Worm (Caenorhabditis elegans) whole organism, late embryonic: ENCODE data around the gene gid-2.
A peak's percentile ranks its signal among the peaks of the same experiment; 100 is the strongest.

Source experiments
- F13H6.1 ChIP-seq: sonication (generic microtip); optimal IDR thresholded peaks from 2 replicates; lab custom pipeline; 2016; ENCODE audit warnings: missing genetic modification characterization, missing compliant biosample characterization
- Y22D7AL.16 ChIP-seq: sonication (generic microtip); optimal IDR thresholded peaks from 2 replicates; lab custom pipeline; 2016; ENCODE audit warnings: missing genetic modification characterization, missing compliant biosample characterization
- ceh-14 ChIP-seq: sonication (generic microtip); optimal IDR thresholded peaks from 2 replicates; lab custom pipeline; 2016; ENCODE audit warnings: missing genotype, missing genetic modification characterization, missing compliant biosample characterization
- ceh-18 ChIP-seq: sonication (generic microtip); optimal IDR thresholded peaks from 2 replicates; lab custom pipeline; 2016; ENCODE audit warnings: missing genetic modification characterization, missing compliant biosample characterization
- ceh-2 ChIP-seq: sonication (generic microtip); optimal IDR thresholded peaks from 2 replicates; lab custom pipeline; 2016; ENCODE audit warnings: missing genotype, missing genetic modification characterization, missing compliant biosample characterization
- ceh-30 ChIP-seq: fragments of 150-350 bp; optimal IDR thresholded peaks from 2 replicates; lab custom pipeline; 2014; ENCODE audit warnings: missing biosample characterization, missing genetic modification characterization
- ceh-31 ChIP-seq: sonication (generic microtip); optimal IDR thresholded peaks from 2 replicates; lab custom pipeline; 2016; ENCODE audit warnings: missing genetic modification characterization, missing compliant biosample characterization
- ceh-34 ChIP-seq: sonication (generic microtip); optimal IDR thresholded peaks from 2 replicates; lab custom pipeline; 2016; ENCODE audit warnings: mild to moderate bottlenecking, missing genetic modification characterization, missing compliant biosample characterization
- ceh-9 ChIP-seq: sonication (generic microtip); optimal IDR thresholded peaks from 2 replicates; lab custom pipeline; 2016; ENCODE audit warnings: mild to moderate bottlenecking, missing genetic modification characterization, inconsistent platforms, missing compliant biosample characterization
- che-1 ChIP-seq: sonication (generic microtip); optimal IDR thresholded peaks from 2 replicates; lab custom pipeline; 2016; ENCODE audit warnings: mild to moderate bottlenecking, missing genetic modification characterization, missing compliant biosample characterization
- dmd-4 ChIP-seq: sonication (generic microtip); optimal IDR thresholded peaks from 2 replicates; lab custom pipeline; 2016; ENCODE audit warnings: borderline replicate concordance, missing genetic modification characterization, missing compliant biosample characterization
- elt-2 ChIP-seq: sonication (generic microtip); optimal IDR thresholded peaks from 2 replicates; lab custom pipeline; 2016; ENCODE audit warnings: missing genetic modification reagents, missing genetic modification characterization, missing compliant biosample characterization
- ets-4 ChIP-seq: sonication (generic microtip); optimal IDR thresholded peaks from 2 replicates; lab custom pipeline; 2016; ENCODE audit warnings: missing genetic modification characterization, missing compliant biosample characterization
- eyg-1 ChIP-seq: sonication (generic microtip); optimal IDR thresholded peaks from 2 replicates; lab custom pipeline; 2016; ENCODE audit warnings: missing genotype, missing genetic modification characterization, missing compliant biosample characterization
- fkh-6 ChIP-seq: sonication (generic microtip); optimal IDR thresholded peaks from 2 replicates; lab custom pipeline; 2016; ENCODE audit warnings: missing genetic modification characterization, missing compliant biosample characterization
- gmeb-2 ChIP-seq: sonication (generic microtip); optimal IDR thresholded peaks from 2 replicates; lab custom pipeline; 2016; ENCODE audit warnings: missing genetic modification characterization, inconsistent platforms, missing compliant biosample characterization
- hlh-30 ChIP-seq: sonication (generic microtip); optimal IDR thresholded peaks from 2 replicates; lab custom pipeline; 2017; ENCODE audit warnings: antibody characterized with exemption, missing genetic modification characterization, missing compliant biosample characterization; ENCODE audit not compliant: insufficient read depth
- hlh-8 ChIP-seq: sonication (generic microtip); optimal IDR thresholded peaks from 2 replicates; lab custom pipeline; 2016; ENCODE audit warnings: missing genotype, missing genetic modification characterization, missing compliant biosample characterization
- lim-6 ChIP-seq: sonication (generic microtip); optimal IDR thresholded peaks from 2 replicates; lab custom pipeline; 2016; ENCODE audit warnings: missing genetic modification characterization, missing compliant biosample characterization
- lin-11 ChIP-seq: fragments of 200-800 bp; sonication (Bioruptor generic); optimal IDR thresholded peaks from 2 replicates; lab custom pipeline; 2018; ENCODE audit warnings: mild to moderate bottlenecking, missing genetic modification characterization, missing compliant biosample characterization
- madf-2 ChIP-seq: sonication (generic microtip); optimal IDR thresholded peaks from 2 replicates; lab custom pipeline; 2017; ENCODE audit warnings: missing genetic modification characterization, missing compliant biosample characterization
- nfya-1 ChIP-seq: sonication (generic microtip); optimal IDR thresholded peaks from 2 replicates; lab custom pipeline; 2017; ENCODE audit warnings: missing genetic modification characterization, mild to moderate bottlenecking, missing compliant biosample characterization, antibody characterized with exemption, moderate library complexity
- nhr-11 ChIP-seq: fragments of 150-350 bp; optimal IDR thresholded peaks from 2 replicates; lab custom pipeline; 2014; ENCODE audit warnings: missing biosample characterization, missing genetic modification characterization
- nhr-232 ChIP-seq: sonication (generic microtip); optimal IDR thresholded peaks from 2 replicates; lab custom pipeline; 2016; ENCODE audit warnings: missing genetic modification characterization, missing compliant biosample characterization
- odd-2 ChIP-seq: sonication (generic microtip); optimal IDR thresholded peaks from 2 replicates; lab custom pipeline; 2017; ENCODE audit warnings: antibody characterized with exemption, mild to moderate bottlenecking, missing genetic modification characterization, missing compliant biosample characterization
- pag-3 ChIP-seq: sonication (generic microtip); optimal IDR thresholded peaks from 2 replicates; lab custom pipeline; 2016; ENCODE audit warnings: missing compliant biosample characterization, missing genetic modification characterization, borderline replicate concordance
- pha-2 ChIP-seq: sonication (generic microtip); optimal IDR thresholded peaks from 2 replicates; lab custom pipeline; 2017; ENCODE audit warnings: mild to moderate bottlenecking, missing genetic modification characterization, missing compliant biosample characterization
- pha-4 ChIP-seq: fragments of 150-350 bp; optimal IDR thresholded peaks from 2 replicates; lab custom pipeline; 2018; ENCODE audit warnings: missing biosample characterization, missing genetic modification reagents, missing genetic modification characterization
- pqm-1 ChIP-seq: sonication (generic microtip); optimal IDR thresholded peaks from 2 replicates; lab custom pipeline; 2016; ENCODE audit warnings: missing genetic modification characterization, missing compliant biosample characterization
- pros-1 ChIP-seq: fragments of 150-350 bp; optimal IDR thresholded peaks from 2 replicates; lab custom pipeline; 2014; ENCODE audit warnings: missing biosample characterization, missing genetic modification reagents, missing genetic modification characterization
- ref-2 ChIP-seq: sonication (generic microtip); optimal IDR thresholded peaks from 2 replicates; lab custom pipeline; 2016; ENCODE audit warnings: missing genetic modification characterization, missing compliant biosample characterization
- rnt-1 ChIP-seq: sonication (generic microtip); optimal IDR thresholded peaks from 2 replicates; lab custom pipeline; 2016; ENCODE audit warnings: missing genetic modification characterization, missing compliant biosample characterization
- sdc-2 ChIP-seq: sonication (generic microtip); optimal IDR thresholded peaks from 2 replicates; lab custom pipeline; 2016; ENCODE audit warnings: missing genotype, missing genetic modification characterization, missing compliant biosample characterization
- sox-2 ChIP-seq: fragments of 200-800 bp; sonication (Bioruptor generic); IDR thresholded peaks from 2 replicates; pipeline ENCODE4 v1.3.6; 2022; ENCODE audit warnings: missing genetic modification reagents, missing genetic modification characterization, missing compliant biosample characterization
- syd-9 ChIP-seq: sonication (generic microtip); optimal IDR thresholded peaks from 2 replicates; lab custom pipeline; 2016; ENCODE audit warnings: mild to moderate bottlenecking, missing genetic modification characterization, moderate library complexity, missing compliant biosample characterization
- tbx-2 ChIP-seq: sonication (generic microtip); optimal IDR thresholded peaks from 2 replicates; lab custom pipeline; 2016; ENCODE audit warnings: missing genetic modification characterization, missing compliant biosample characterization
- tbx-7 ChIP-seq: sonication (generic microtip); optimal IDR thresholded peaks from 2 replicates; lab custom pipeline; 2016; ENCODE audit warnings: missing genotype, missing genetic modification characterization, missing compliant biosample characterization
- ttx-3 ChIP-seq: sonication (generic microtip); optimal IDR thresholded peaks from 2 replicates; lab custom pipeline; 2016; ENCODE audit warnings: missing genetic modification reagents, missing genetic modification characterization, missing compliant biosample characterization
- unc-3 ChIP-seq, 2 experiments: fragments of 200-800 bp in 1 of 2; sonication (Bioruptor generic) in 1 of 2; sonication (generic microtip) in 1 of 2; conservative IDR thresholded peaks in 1 of 2; optimal IDR thresholded peaks in 1 of 2; 2 replicates each; pipeline versions ENCODE4 v1.3.6 to Lab custom; 2016 to 2022; ENCODE audit warnings: missing compliant biosample characterization in 2 of 2, missing genetic modification characterization in 2 of 2, missing genetic modification reagents in 1 of 2
- unc-55 ChIP-seq: sonication (generic microtip); optimal IDR thresholded peaks from 2 replicates; lab custom pipeline; 2017; ENCODE audit warnings: missing biosample characterization, missing genetic modification reagents, missing genetic modification characterization
- ztf-16 ChIP-seq: sonication (generic microtip); optimal IDR thresholded peaks from 2 replicates; lab custom pipeline; 2017; ENCODE audit warnings: missing genetic modification characterization, missing compliant biosample characterization

gid-2 gene

ce11 chrX:2439309-2439708, 552 bp upstream of the gid-2 start (continued):
- TF ChIP-seq nhr-11 (no peak), ceh-31 (tag; lab: Kevin White, UChicago) (peak; percentile 3), eyg-1 (tag; lab: Kevin White, UChicago) (no peak), ceh-2 (tag; lab: Kevin White, UChicago) (no peak), elt-2 (tag; lab: Kevin White, UChicago) (no peak)

- TF ChIP-seq lim-6 (tag; lab: Kevin White, UChicago) (no peak), gmeb-2 (no peak), ceh-30 (tag; lab: Kevin White, UChicago) (no peak)
These were observed 3.4 kb downstream of the gid-2 start for ce11 chrX:2435353-2435752.

- no peak for TF ChIP-seq dmd-4 (tag; lab: Kevin White, UChicago)
- no peak for TF ChIP-seq unc-3 (GFP tag; conservative IDR thresholded peaks at IDR 0.05; lab: Robert Waterston, UW)
- TF ChIP-seq unc-3 (tag; optimal IDR thresholded peaks at IDR 0.05; lab: Kevin White, UChicago), result no peak
- no peak for TF ChIP-seq lin-11
- no peak for TF ChIP-seq ztf-16 (tag; lab: Kevin White, UChicago)
- TF ChIP-seq ceh-14 (tag; lab: Kevin White, UChicago), result no peak
- no peak for TF ChIP-seq ets-4 (tag; lab: Kevin White, UChicago)
These were observed 5.0 kb downstream of the gid-2 start for ce11 chrX:2433805-2434204.

ce11 chrX:2432459-2432858, 6.3 kb downstream of the gid-2 start:
- no peak for TF ChIP-seq Y22D7AL.16 (tag; lab: Kevin White, UChicago)
- TF ChIP-seq ceh-34, result peak; percentile 81
- no peak for TF ChIP-seq odd-2
- TF ChIP-seq tbx-7 (tag; lab: Kevin White, UChicago), result no peak
- peak; percentile 53 for TF ChIP-seq hlh-30 (tag; lab: Kevin White, UChicago)
- peak; percentile 59 for TF ChIP-seq elt-2 (tag; lab: Kevin White, UChicago)
- no peak for TF ChIP-seq ceh-14 (tag; lab: Kevin White, UChicago)
- TF ChIP-seq ttx-3 (tag; lab: Kevin White, UChicago), result no peak
- no peak for TF ChIP-seq nhr-232 (tag; lab: Kevin White, UChicago)
- TF ChIP-seq sdc-2 (tag; lab: Kevin White, UChicago), result peak; percentile 63
- peak; percentile 73 for TF ChIP-seq tbx-2 (tag; lab: Kevin White, UChicago)
- TF ChIP-seq syd-9 (tag; lab: Kevin White, UChicago), result peak; percentile 41
- no peak for TF ChIP-seq ceh-9
- TF ChIP-seq fkh-6 (tag; lab: Kevin White, UChicago), result no peak
- TF ChIP-seq pag-3 (tag; lab: Kevin White, UChicago), result no peak
- peak; percentile 15 for TF ChIP-seq unc-55 (GFP tag; lab: Kevin White, UChicago)
- peak; percentile 20 for TF ChIP-seq eyg-1 (tag; lab: Kevin White, UChicago)
- TF ChIP-seq pros-1 (tag; lab: Kevin White, UChicago), result peak; percentile 43
- TF ChIP-seq madf-2 (tag; lab: Kevin White, UChicago), result peak; percentile 12
- no peak for TF ChIP-seq pha-2 (tag; lab: Kevin White, UChicago)
- peak; percentile 49 for TF ChIP-seq dmd-4 (tag; lab: Kevin White, UChicago)
- TF ChIP-seq lim-6 (tag; lab: Kevin White, UChicago), result no peak
- TF ChIP-seq sox-2 (GFP tag; lab: Robert Waterston, UW), result no peak
- peak; percentile 72 for TF ChIP-seq ceh-31 (tag; lab: Kevin White, UChicago)
- peak; percentile 44 for TF ChIP-seq ceh-18 (tag; lab: Kevin White, UChicago)
- peak; percentile 75 for TF ChIP-seq nfya-1
- peak; percentile 69 for TF ChIP-seq rnt-1 (tag; lab: Kevin White, UChicago)
- TF ChIP-seq ets-4 (tag; lab: Kevin White, UChicago), result peak; percentile 4
- TF ChIP-seq F13H6.1 (tag; lab: Kevin White, UChicago), result peak; percentile 36
- peak; percentile 51 for TF ChIP-seq hlh-8 (tag; lab: Kevin White, UChicago)
- no peak for TF ChIP-seq ztf-16 (tag; lab: Kevin White, UChicago)
- no peak for TF ChIP-seq ceh-30 (tag; lab: Kevin White, UChicago)
- no peak for TF ChIP-seq che-1 (tag; lab: Kevin White, UChicago)
- peak; percentile 64 for TF ChIP-seq ceh-2 (tag; lab: Kevin White, UChicago)
- TF ChIP-seq pqm-1 (tag; lab: Kevin White, UChicago), result no peak
- peak; percentile 39 for TF ChIP-seq ref-2 (tag; lab: Kevin White, UChicago)
- TF ChIP-seq pha-4, result no peak
